Fruit fly (Drosophila melanogaster) whole organism, embryonic: Measurements from ENCODE around the gene CG4942.

Source experiments
- Asciz ChIP-seq: fragments of 200-800 bp; sonication (Bioruptor generic); optimal IDR thresholded peaks from 2 replicates; lab custom pipeline; 2017; ENCODE audit warnings: missing biosample characterization, mild to moderate bottlenecking, missing genetic modification characterization, missing genetic modification reagents
- Awh ChIP-seq: fragments of 200-800 bp; sonication (Bioruptor generic); IDR thresholded peaks from 2 replicates; pipeline ENCODE4, ENCODE4 v1.3.6; 2022; ENCODE audit warnings: missing biosample characterization, missing genetic modification characterization
- CG10274 ChIP-seq: fragments of 200-800 bp; sonication (Bioruptor generic); optimal IDR thresholded peaks from 3 replicates; lab custom pipeline; 2017; ENCODE audit warnings: missing biosample characterization, mild to moderate bottlenecking, missing genetic modification characterization
- CG10543 ChIP-seq: fragments of 200-800 bp; sonication (Bioruptor generic); optimal IDR thresholded peaks from 3 replicates; lab custom pipeline; 2017; ENCODE audit warnings: missing biosample characterization, mild to moderate bottlenecking, missing genetic modification characterization, moderate library complexity
- CG12744 ChIP-seq: fragments of 200-800 bp; sonication (Bioruptor generic); optimal IDR thresholded peaks from 2 replicates; lab custom pipeline; 2016; ENCODE audit warnings: missing biosample characterization, missing genetic modification characterization
- CG12769 ChIP-seq: fragments of 200-800 bp; sonication (Bioruptor generic); optimal IDR thresholded peaks from 2 replicates; lab custom pipeline; 2019; ENCODE audit warnings: missing biosample characterization, mild to moderate bottlenecking, missing genetic modification characterization, moderate library complexity
- CG13894 ChIP-seq: fragments of 200-800 bp; sonication (Bioruptor generic); optimal IDR thresholded peaks from 3 replicates; lab custom pipeline; 2018; ENCODE audit warnings: missing biosample characterization, mild to moderate bottlenecking, missing genetic modification characterization, moderate library complexity
- CG1603 ChIP-seq: fragments of 200-800 bp; sonication (Bioruptor generic); optimal IDR thresholded peaks from 2 replicates; lab custom pipeline; 2019; ENCODE audit warnings: missing biosample characterization, mild to moderate bottlenecking, missing genetic modification characterization, moderate library complexity
- CG17328 ChIP-seq: fragments of 200-800 bp; sonication (Bioruptor generic); IDR thresholded peaks from 2 replicates; pipeline ENCODE4 v1.3.6; 2022; ENCODE audit warnings: missing biosample characterization, missing genetic modification characterization
- CG2875 ChIP-seq: fragments of 200-800 bp; sonication (Bioruptor generic); optimal IDR thresholded peaks from 2 replicates; lab custom pipeline; 2017; ENCODE audit warnings: missing biosample characterization, mild to moderate bottlenecking, missing genetic modification characterization, missing genetic modification reagents
- CG30403 ChIP-seq: fragments of 200-800 bp; sonication (Bioruptor generic); optimal IDR thresholded peaks from 3 replicates; lab custom pipeline; 2016; ENCODE audit warnings: missing biosample characterization, missing genetic modification characterization
- CG32767 ChIP-seq: fragments of 200-800 bp; sonication (Bioruptor generic); IDR thresholded peaks from 2 replicates; pipeline ENCODE4 v1.3.6; 2022; ENCODE audit warnings: missing biosample characterization, missing genetic modification characterization
- CG33557 ChIP-seq: fragments of 200-800 bp; sonication (Bioruptor generic); optimal IDR thresholded peaks from 2 replicates; lab custom pipeline; 2019; ENCODE audit warnings: missing biosample characterization, mild to moderate bottlenecking, missing genetic modification characterization, moderate library complexity
- CG3407 ChIP-seq: fragments of 200-800 bp; sonication (Bioruptor generic); optimal IDR thresholded peaks from 2 replicates; lab custom pipeline; 2018; ENCODE audit warnings: missing biosample characterization, mild to moderate bottlenecking, missing genetic modification characterization
- CG3847 ChIP-seq: fragments of 200-800 bp; sonication (Bioruptor generic); IDR thresholded peaks from 2 replicates; pipeline ENCODE4 v1.3.6; 2022; ENCODE audit warnings: missing biosample characterization, missing genetic modification characterization
- CG6254 ChIP-seq: fragments of 200-800 bp; sonication (Bioruptor generic); optimal IDR thresholded peaks from 3 replicates; lab custom pipeline; 2017; ENCODE audit warnings: mild to moderate bottlenecking, missing biosample characterization, missing genetic modification reagents, missing genetic modification characterization
- CG7745 ChIP-seq: fragments of 200-800 bp; sonication (Bioruptor generic); optimal IDR thresholded peaks from 2 replicates; lab custom pipeline; 2018; ENCODE audit warnings: missing biosample characterization, mild to moderate bottlenecking, missing genetic modification characterization, moderate library complexity
- CG8290 ChIP-seq, 3 experiments: fragments of 200-800 bp; sonication (Bioruptor generic); optimal IDR thresholded peaks; 2 replicates each; lab custom pipeline; 2016 to 2019; ENCODE audit warnings: missing biosample characterization in 3 of 3, missing genetic modification characterization in 3 of 3, mild to moderate bottlenecking in 2 of 3, moderate library complexity in 1 of 3
- CG8944 ChIP-seq: fragments of 200-800 bp; sonication (Bioruptor generic); optimal IDR thresholded peaks from 3 replicates; lab custom pipeline; 2016; ENCODE audit warnings: missing biosample characterization, missing genetic modification characterization
- CG9727 ChIP-seq: fragments of 200-800 bp; sonication (Bioruptor generic); optimal IDR thresholded peaks from 3 replicates; lab custom pipeline; 2017; ENCODE audit warnings: missing biosample characterization, mild to moderate bottlenecking, missing genetic modification characterization
- Chrac-16 ChIP-seq: fragments of 200-800 bp; sonication (Bioruptor generic); optimal IDR thresholded peaks from 3 replicates; lab custom pipeline; 2016; ENCODE audit warnings: missing biosample characterization, missing genetic modification characterization
- D19B ChIP-seq: fragments of 200-800 bp; sonication (Bioruptor generic); optimal IDR thresholded peaks from 2 replicates; lab custom pipeline; 2017; ENCODE audit warnings: missing biosample characterization, mild to moderate bottlenecking, missing genetic modification characterization
- E2f2 ChIP-seq: fragments of 200-800 bp; sonication (Bioruptor generic); IDR thresholded peaks from 2 replicates; pipeline ENCODE4 v1.3.6; 2022; ENCODE audit warnings: missing biosample characterization, missing genetic modification characterization
- Ets65A ChIP-seq: fragments of 200-800 bp; sonication (Bioruptor generic); peaks from one replicate; lab custom pipeline; 2016; ENCODE audit warnings: missing biosample characterization, missing genetic modification characterization
- Hand ChIP-seq: fragments of 200-800 bp; sonication (Bioruptor generic); optimal IDR thresholded peaks from 2 replicates; lab custom pipeline; 2017; ENCODE audit warnings: mild to moderate bottlenecking, missing biosample characterization, missing genetic modification reagents, missing genetic modification characterization
- Lpt ChIP-seq: fragments of >200 bp; optimal IDR thresholded peaks from 2 replicates; lab custom pipeline; 2018; ENCODE audit warnings: missing biosample characterization, missing genetic modification characterization
- NC2α ChIP-seq: fragments of 200-800 bp; sonication (Bioruptor generic); optimal IDR thresholded peaks from 2 replicates; lab custom pipeline; 2016; ENCODE audit warnings: missing biosample characterization, missing genetic modification characterization
- PHDP ChIP-seq: fragments of 200-800 bp; sonication (Bioruptor generic); optimal IDR thresholded peaks from 3 replicates; lab custom pipeline; 2018; ENCODE audit warnings: missing biosample characterization, mild to moderate bottlenecking, missing genetic modification characterization, moderate library complexity
- Six4 ChIP-seq: fragments of 200-800 bp; sonication (Bioruptor generic); optimal IDR thresholded peaks from 2 replicates; lab custom pipeline; 2016; ENCODE audit warnings: missing biosample characterization, missing genetic modification characterization
- abd-A ChIP-seq: fragments of 200-800 bp; sonication (Bioruptor generic); optimal IDR thresholded peaks from 3 replicates; lab custom pipeline; 2019; ENCODE audit warnings: missing biosample characterization, mild to moderate bottlenecking, missing genetic modification characterization, moderate library complexity
- chinmo ChIP-seq: fragments of 200-800 bp; sonication (Bioruptor generic); IDR thresholded peaks from 4 replicates; pipeline ENCODE4 v1.3.6; 2022; ENCODE audit warnings: missing biosample characterization, missing genetic modification characterization; ENCODE audit not compliant: partially characterized antibody
- cwo ChIP-seq: fragments of 200-800 bp; sonication (Bioruptor generic); optimal IDR thresholded peaks from 3 replicates; lab custom pipeline; 2017; ENCODE audit warnings: missing biosample characterization, missing genetic modification characterization, mild to moderate bottlenecking, moderate library complexity, missing genetic modification reagents
- ems ChIP-seq: fragments of 200-800 bp; sonication (Bioruptor generic); optimal IDR thresholded peaks from 3 replicates; lab custom pipeline; 2016; ENCODE audit warnings: missing biosample characterization, missing genetic modification characterization
- eyg ChIP-seq: fragments of 200-800 bp; sonication (Bioruptor generic); optimal IDR thresholded peaks from 3 replicates; lab custom pipeline; 2016; ENCODE audit warnings: missing biosample characterization, missing genetic modification characterization
- her ChIP-seq: fragments of 200-800 bp; sonication (Bioruptor generic); optimal IDR thresholded peaks from 2 replicates; lab custom pipeline; 2016; ENCODE audit warnings: missing biosample characterization, missing genetic modification characterization
- inv ChIP-seq: fragments of 200-800 bp; sonication (Bioruptor generic); IDR thresholded peaks from 2 replicates; pipeline ENCODE4 v1.3.6; 2022; ENCODE audit warnings: missing biosample characterization, missing genetic modification characterization; ENCODE audit not compliant: partially characterized antibody
- kah ChIP-seq: fragments of 200-800 bp; sonication (Bioruptor generic); optimal IDR thresholded peaks from 2 replicates; lab custom pipeline; 2018; ENCODE audit warnings: missing biosample characterization, mild to moderate bottlenecking, missing genetic modification characterization
- mirr ChIP-seq: fragments of 200-800 bp; sonication (Bioruptor generic); optimal IDR thresholded peaks from 3 replicates; lab custom pipeline; 2018; ENCODE audit warnings: missing biosample characterization, mild to moderate bottlenecking, missing genetic modification characterization
- peb ChIP-seq: fragments of 200-800 bp; sonication (Bioruptor generic); IDR thresholded peaks from 2 replicates; pipeline ENCODE4 v1.3.6; 2022; ENCODE audit warnings: missing biosample characterization, missing genetic modification characterization
- pfk ChIP-seq: fragments of 200-800 bp; sonication (Bioruptor generic); optimal IDR thresholded peaks from 2 replicates; lab custom pipeline; 2018; ENCODE audit warnings: missing biosample characterization, mild to moderate bottlenecking, missing genetic modification characterization, moderate library complexity
- schlank ChIP-seq: fragments of 200-800 bp; sonication (Bioruptor generic); optimal IDR thresholded peaks from 2 replicates; lab custom pipeline; 2018; ENCODE audit warnings: missing biosample characterization, mild to moderate bottlenecking, missing genetic modification characterization
- sd ChIP-seq: fragments of 200-800 bp; sonication (Bioruptor generic); optimal IDR thresholded peaks from 3 replicates; lab custom pipeline; 2018; ENCODE audit warnings: missing biosample characterization, mild to moderate bottlenecking, missing genetic modification characterization, moderate library complexity
- so ChIP-seq: fragments of 200-800 bp; sonication (Bioruptor generic); IDR thresholded peaks from 3 replicates; pipeline ENCODE4 v1.3.6; 2022; ENCODE audit warnings: missing biosample characterization, missing genetic modification characterization
- ssp ChIP-seq: fragments of 200-800 bp; sonication (Bioruptor generic); IDR thresholded peaks from 2 replicates; pipeline ENCODE4 v1.3.6; 2022; ENCODE audit warnings: missing biosample characterization, missing genetic modification characterization
- trem ChIP-seq: fragments of 200-800 bp; optimal IDR thresholded peaks from 3 replicates; lab custom pipeline; 2019; ENCODE audit warnings: missing biosample characterization, mild to moderate bottlenecking, missing genetic modification characterization, moderate library complexity
- vvl ChIP-seq: fragments of 200-800 bp; sonication (Bioruptor generic); IDR thresholded peaks from 2 replicates; pipeline ENCODE4 v1.3.6; 2022; ENCODE audit warnings: missing biosample characterization, missing genetic modification characterization
- z ChIP-seq: fragments of 200-800 bp; sonication (Bioruptor generic); IDR thresholded peaks from 3 replicates; pipeline ENCODE4 v1.3.6; 2022; ENCODE audit warnings: missing biosample characterization, missing genetic modification characterization

Gene CG4942

dm6 chr3L:9026568-9026967 is 46.3 kb upstream of the CG4942 start (continued):
- no peak for TF ChIP-seq kah (GFP tag; lab: Kevin White, UChicago)
- TF ChIP-seq pfk (GFP tag; lab: Kevin White, UChicago): no peak
- TF ChIP-seq CG3407 (GFP tag; lab: Kevin White, UChicago): no peak

- TF ChIP-seq her (GFP tag; lab: Kevin White, UChicago): no peak
- TF ChIP-seq CG10543 (GFP tag; lab: Kevin White, UChicago): peak; percentile 28
- TF ChIP-seq sd (tag; lab: Kevin White, UChicago): peak; percentile 70
- no peak for TF ChIP-seq Lpt (GFP tag; lab: Kevin White, UChicago)
- no peak for TF ChIP-seq CG6254 (GFP tag; lab: Kevin White, UChicago)
- TF ChIP-seq D19B (GFP tag; lab: Kevin White, UChicago): no peak
- TF ChIP-seq Asciz (GFP tag; lab: Kevin White, UChicago): no peak
- TF ChIP-seq mirr: no peak
- peak; percentile 84 for TF ChIP-seq vvl (GFP tag; lab: Robert Waterston, UW)
- TF ChIP-seq CG12769 (tag; lab: Kevin White, UChicago): peak; percentile 2
- 0 out of 3 replicates have a peak, but pooled peaks have one; percentile 31 for TF ChIP-seq z (GFP tag; lab: Robert Waterston, UW)
- TF ChIP-seq Six4: no peak
- 0 out of 4 replicates have a peak, but pooled peaks have one; percentile 37 for TF ChIP-seq chinmo (GFP tag; lab: Robert Waterston, UW)
- TF ChIP-seq CG12744 (GFP tag; lab: Kevin White, UChicago): no peak
- no peak for TF ChIP-seq eyg (GFP tag; lab: Kevin White, UChicago)
- TF ChIP-seq CG8290 (GFP tag; optimal IDR thresholded peaks at IDR 0.05; lab: Kevin White, UChicago): no peak
- TF ChIP-seq CG8290 (tag; optimal IDR thresholded peaks at IDR 0.05; lab: Kevin White, UChicago): no peak
- no peak for TF ChIP-seq schlank (tag; lab: Kevin White, UChicago)
- TF ChIP-seq Awh (GFP tag; lab: Robert Waterston, UW): peak; percentile 69
- TF ChIP-seq abd-A (tag; lab: Kevin White, UChicago): peak; percentile 46
- TF ChIP-seq CG13894 (tag; lab: Kevin White, UChicago): peak; percentile 97
- no peak for TF ChIP-seq Hand (GFP tag; lab: Kevin White, UChicago)
These were observed 45.7 kb upstream of the CG4942 start for dm6 chr3L:9027122-9027696.

dm6 chr3L:9028057-9028456 is 44.8 kb upstream of the CG4942 start:
- peak; percentile 27 for TF ChIP-seq CG8944 (GFP tag; lab: Kevin White, UChicago)
- peak; percentile 32 for TF ChIP-seq trem
- TF ChIP-seq CG2875: peak; percentile 6
- TF ChIP-seq CG10274 (GFP tag; lab: Kevin White, UChicago): no peak
- TF ChIP-seq PHDP (tag; lab: Kevin White, UChicago): peak; percentile 36
- peak; percentile 34; the same call in 1 of the 2 replicates for TF ChIP-seq E2f2
- peak; percentile 30; the same call in 1 of the 2 replicates for TF ChIP-seq ssp (GFP tag; lab: Robert Waterston, UW)
- 0 out of 3 replicates have a peak, but pooled peaks have one; percentile 10 for TF ChIP-seq so (GFP tag; lab: Robert Waterston, UW)
- peak; percentile 67 for TF ChIP-seq CG9727 (GFP tag; lab: Kevin White, UChicago)
- peak; percentile 40 for TF ChIP-seq CG30403 (GFP tag; lab: Kevin White, UChicago)
- TF ChIP-seq CG33557 (GFP tag; lab: Kevin White, UChicago): peak; percentile 55
- TF ChIP-seq NC2α (GFP tag; lab: Kevin White, UChicago): peak; percentile 6
- TF ChIP-seq ems (GFP tag; lab: Kevin White, UChicago): no peak
- no peak for TF ChIP-seq inv (GFP tag; lab: Robert Waterston, UW)
- peak; percentile 57 for TF ChIP-seq CG1603 (tag; lab: Kevin White, UChicago)
- TF ChIP-seq CG17328: peak; percentile 57; the same call in 1 of the 2 replicates
- no peak for TF ChIP-seq cwo (GFP tag; lab: Kevin White, UChicago)
- TF ChIP-seq CG32767: no peak
- TF ChIP-seq Ets65A: peak; percentile 92
- no peak for TF ChIP-seq peb (GFP tag; lab: Robert Waterston, UW)
- peak; percentile 21 for TF ChIP-seq Chrac-16
- no peak for TF ChIP-seq CG3847 (GFP tag; lab: Robert Waterston, UW)
- no peak for TF ChIP-seq CG7745 (tag; lab: Kevin White, UChicago)
